Fruit fly (Drosophila melanogaster): ENCODE results near the gene Arc42.
A peak's percentile ranks its signal among the peaks of the same experiment; 100 is the strongest.

Gene Arc42

dm6 chr3R:19905932-19906439 lies 28.4 kb downstream of the Arc42 start:
- peak; percentile 38 for TF ChIP-seq bab1 (GFP tag; optimal IDR thresholded peaks at IDR 0.05)
- peak; percentile 88 for TF ChIP-seq CG7101 (tag; optimal IDR thresholded peaks at IDR 0.05)
- TF ChIP-seq Hr96 (GFP tag; optimal IDR thresholded peaks at IDR 0.05): peak; percentile 73
- peak; percentile 62 for TF ChIP-seq tj (GFP tag; optimal IDR thresholded peaks at IDR 0.05)
- TF ChIP-seq CG11617 (GFP tag; optimal IDR thresholded peaks at IDR 0.05): peak; percentile 85
- TF ChIP-seq cnc (optimal IDR thresholded peaks at IDR 0.05): no peak
- TF ChIP-seq CG12768 (GFP tag; optimal IDR thresholded peaks at IDR 0.05): peak; percentile 87
- TF ChIP-seq CG14711 (tag; optimal IDR thresholded peaks at IDR 0.05): peak; percentile 75
- TF ChIP-seq ovo (GFP tag; optimal IDR thresholded peaks at IDR 0.05): peak; percentile 51
- TF ChIP-seq cic (GFP tag; optimal IDR thresholded peaks at IDR 0.05): peak; percentile 73
- TF ChIP-seq CG7045 (GFP tag; optimal IDR thresholded peaks at IDR 0.05): peak; percentile 70
- peak; percentile 66 for TF ChIP-seq Clk (GFP tag; optimal IDR thresholded peaks at IDR 0.05)
- TF ChIP-seq Crg-1 (GFP tag; optimal IDR thresholded peaks at IDR 0.05): peak; percentile 59
- TF ChIP-seq kay (GFP tag; ENCODE audit: borderline replicate concordance): no peak
- peak; percentile 24 for TF ChIP-seq toe (GFP tag; optimal IDR thresholded peaks at IDR 0.05)
- TF ChIP-seq pad (GFP tag; optimal IDR thresholded peaks at IDR 0.05): peak; percentile 53
- peak; percentile 85 for TF ChIP-seq CG5204 (GFP tag; optimal IDR thresholded peaks at IDR 0.05)
- peak; percentile 67 for TF ChIP-seq CG1620 (GFP tag; optimal IDR thresholded peaks at IDR 0.05)
- peak; percentile 78 for TF ChIP-seq Mnt (GFP tag; optimal IDR thresholded peaks at IDR 0.05)
- peak; percentile 91 for TF ChIP-seq CG33017 (tag; optimal IDR thresholded peaks at IDR 0.05)

dm6 chr3R:19908863-19909343 lies 31.4 kb downstream of the Arc42 start:
- TF ChIP-seq CG33017 (tag; optimal IDR thresholded peaks at IDR 0.05) (peak; percentile 20), ovo (GFP tag; optimal IDR thresholded peaks at IDR 0.05) (no peak), CG1620 (GFP tag; optimal IDR thresholded peaks at IDR 0.05) (peak; percentile 1), Hr96 (GFP tag; optimal IDR thresholded peaks at IDR 0.05) (no peak), cnc (optimal IDR thresholded peaks at IDR 0.05) (no peak), pad (GFP tag; optimal IDR thresholded peaks at IDR 0.05) (peak; percentile 14), cic (GFP tag; optimal IDR thresholded peaks at IDR 0.05) (peak; percentile 87), tj (GFP tag; optimal IDR thresholded peaks at IDR 0.05) (no peak), CG12768 (GFP tag; optimal IDR thresholded peaks at IDR 0.05) (no peak), Crg-1 (GFP tag; optimal IDR thresholded peaks at IDR 0.05) (peak; percentile 13), CG5204 (GFP tag; optimal IDR thresholded peaks at IDR 0.05) (no peak), toe (GFP tag; optimal IDR thresholded peaks at IDR 0.05) (no peak), Clk (GFP tag; optimal IDR thresholded peaks at IDR 0.05) (no peak), CG7101 (tag; optimal IDR thresholded peaks at IDR 0.05) (peak; percentile 22), CG11617 (GFP tag; optimal IDR thresholded peaks at IDR 0.05) (peak; percentile 29), bab1 (GFP tag; optimal IDR thresholded peaks at IDR 0.05) (no peak), CG14711 (tag; optimal IDR thresholded peaks at IDR 0.05) (no peak), kay (GFP tag; ENCODE audit: borderline replicate concordance) (peak; percentile 85), Mnt (GFP tag; optimal IDR thresholded peaks at IDR 0.05) (peak; percentile 20), CG7045 (GFP tag; optimal IDR thresholded peaks at IDR 0.05) (no peak)

- TF ChIP-seq CG7101 (tag; optimal IDR thresholded peaks at IDR 0.05) (no peak), toe (GFP tag; optimal IDR thresholded peaks at IDR 0.05) (no peak), cnc (optimal IDR thresholded peaks at IDR 0.05) (no peak), cic (GFP tag; optimal IDR thresholded peaks at IDR 0.05) (no peak), Crg-1 (GFP tag; optimal IDR thresholded peaks at IDR 0.05) (no peak), pad (GFP tag; optimal IDR thresholded peaks at IDR 0.05) (no peak), Mnt (GFP tag; optimal IDR thresholded peaks at IDR 0.05) (no peak), CG5204 (GFP tag; optimal IDR thresholded peaks at IDR 0.05) (no peak), Hr96 (GFP tag; optimal IDR thresholded peaks at IDR 0.05) (no peak), tj (GFP tag; optimal IDR thresholded peaks at IDR 0.05) (no peak), bab1 (GFP tag; optimal IDR thresholded peaks at IDR 0.05) (no peak), CG14711 (tag; optimal IDR thresholded peaks at IDR 0.05) (no peak), CG11617 (GFP tag; optimal IDR thresholded peaks at IDR 0.05) (no peak)
Observed at dm6 chr3R:19909541-19910182, 32.1 kb downstream of the Arc42 start.

DNA sequence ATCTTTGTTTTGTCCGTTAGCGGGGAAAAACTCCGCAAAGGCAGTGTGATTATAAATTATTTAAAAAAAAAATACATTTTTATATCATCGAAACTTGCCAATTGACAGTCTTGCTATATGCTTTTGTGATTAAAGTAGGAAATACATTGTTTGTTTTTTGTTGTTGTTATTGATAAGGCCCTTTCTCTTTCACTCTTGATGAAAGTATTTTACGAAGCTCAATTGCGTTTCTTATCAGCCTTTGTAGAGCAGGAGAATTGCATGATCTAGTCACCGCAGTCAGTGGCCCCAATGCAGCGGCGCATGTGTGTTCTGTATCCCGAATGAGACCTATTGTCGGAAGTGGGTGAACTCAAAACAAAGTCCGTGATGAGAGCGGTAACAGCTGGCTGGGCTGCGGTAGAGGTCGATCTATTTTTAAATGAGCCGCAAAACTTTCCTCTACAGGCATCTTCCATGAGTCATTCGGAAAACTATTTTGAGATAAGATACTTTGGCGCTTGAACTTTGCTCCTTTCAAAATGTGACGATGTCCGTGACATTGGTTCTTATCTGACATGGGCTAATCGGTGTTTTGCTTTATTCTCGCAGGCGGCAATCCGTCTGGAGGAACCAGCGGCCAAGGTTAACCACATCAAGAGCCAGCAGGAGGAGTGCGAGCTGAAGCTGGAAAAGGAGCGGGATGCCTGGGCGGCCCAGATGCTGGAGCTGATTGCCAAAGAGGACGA lies 32.9 kb downstream of the Arc42 start:
- TF ChIP-seq cic (GFP tag; optimal IDR thresholded peaks at IDR 0.05) (peak; percentile 73), Mnt (GFP tag; optimal IDR thresholded peaks at IDR 0.05) (peak; percentile 3), cnc (optimal IDR thresholded peaks at IDR 0.05) (no peak), tj (GFP tag; optimal IDR thresholded peaks at IDR 0.05) (no peak), CG7045 (GFP tag; optimal IDR thresholded peaks at IDR 0.05) (no peak), toe (GFP tag; optimal IDR thresholded peaks at IDR 0.05) (no peak), Hr96 (GFP tag; optimal IDR thresholded peaks at IDR 0.05) (no peak), ovo (GFP tag; optimal IDR thresholded peaks at IDR 0.05) (no peak), CG33017 (tag; optimal IDR thresholded peaks at IDR 0.05) (no peak), bab1 (GFP tag; optimal IDR thresholded peaks at IDR 0.05) (no peak), CG14711 (tag; optimal IDR thresholded peaks at IDR 0.05) (no peak), kay (GFP tag; ENCODE audit: borderline replicate concordance) (peak; percentile 87), pad (GFP tag; optimal IDR thresholded peaks at IDR 0.05) (no peak)

DNA sequence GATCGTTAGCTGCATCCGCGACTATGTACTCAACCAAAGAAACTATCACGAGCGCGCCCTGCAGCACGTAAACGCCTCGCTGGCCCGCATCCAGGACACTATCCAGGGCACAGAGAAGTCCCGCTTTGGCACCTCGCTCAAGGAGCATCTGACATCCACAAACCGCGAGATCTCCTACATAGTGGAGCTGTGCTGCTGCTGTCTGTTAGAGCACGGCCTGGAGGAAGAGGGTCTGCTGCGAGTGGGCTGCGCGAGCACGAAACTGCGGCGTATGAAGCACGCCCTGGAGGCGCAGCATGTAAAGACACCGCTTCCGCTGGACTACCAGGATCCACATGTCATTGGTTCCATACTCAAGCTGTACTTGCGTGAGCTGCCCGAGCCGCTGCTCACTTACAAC lies 33.5 kb downstream of the Arc42 start:
- TF ChIP-seq CG7101 (tag; optimal IDR thresholded peaks at IDR 0.05): no peak
- TF ChIP-seq bab1 (GFP tag; optimal IDR thresholded peaks at IDR 0.05): no peak
- TF ChIP-seq tj (GFP tag; optimal IDR thresholded peaks at IDR 0.05): no peak
- no peak for TF ChIP-seq CG7045 (GFP tag; optimal IDR thresholded peaks at IDR 0.05)
- no peak for TF ChIP-seq Crg-1 (GFP tag; optimal IDR thresholded peaks at IDR 0.05)
- TF ChIP-seq CG1620 (GFP tag; optimal IDR thresholded peaks at IDR 0.05): no peak
- TF ChIP-seq ovo (GFP tag; optimal IDR thresholded peaks at IDR 0.05): no peak
- TF ChIP-seq cnc (optimal IDR thresholded peaks at IDR 0.05): no peak
- no peak for TF ChIP-seq CG12768 (GFP tag; optimal IDR thresholded peaks at IDR 0.05)
- TF ChIP-seq Mnt (GFP tag; optimal IDR thresholded peaks at IDR 0.05): no peak
- no peak for TF ChIP-seq CG5204 (GFP tag; optimal IDR thresholded peaks at IDR 0.05)
- TF ChIP-seq kay (GFP tag; ENCODE audit: borderline replicate concordance): no peak
